Fruit fly (Drosophila melanogaster) whole organism, wandering third instar larva: ENCODE measurements around the gene obst-H.

ENCODE experiments used
- Abd-B ChIP-seq: fragments of >200 bp; optimal IDR thresholded peaks from 2 replicates; lab custom pipeline; 2017; ENCODE audit warnings: missing biosample characterization, missing genetic modification characterization
- Dif ChIP-seq: fragments of 200-275, 200-300 bp; sonication (Bioruptor generic); optimal IDR thresholded peaks from 2 replicates; lab custom pipeline; 2018; ENCODE audit warnings: missing biosample characterization, missing genetic modification characterization; ENCODE audit not compliant: partially characterized antibody
- GATAd ChIP-seq: sonication (Bioruptor generic); optimal IDR thresholded peaks from 2 replicates; lab custom pipeline; 2016; ENCODE audit warnings: missing biosample characterization, missing genetic modification characterization
- Hr83 ChIP-seq: fragments of 200-300 bp; sonication (Bioruptor generic); optimal IDR thresholded peaks from 2 replicates; lab custom pipeline; 2016; ENCODE audit warnings: missing biosample characterization, mild to moderate bottlenecking, missing genetic modification characterization, moderate library complexity; ENCODE audit not compliant: poor library complexity, severe bottlenecking
- OdsH ChIP-seq: fragments of 200-800 bp; sonication (Bioruptor generic); optimal IDR thresholded peaks from 2 replicates; lab custom pipeline; 2016; ENCODE audit warnings: missing biosample characterization, mild to moderate bottlenecking, missing genetic modification characterization
- Rel ChIP-seq, 2 experiments: fragments of 200-800 bp; sonication (Bioruptor generic) in 1 of 2; optimal IDR thresholded peaks; 2 replicates in 1 of 2; 3 replicates in 1 of 2; lab custom pipeline; 2016 to 2019; ENCODE audit warnings: mild to moderate bottlenecking in 2 of 2, missing biosample characterization in 2 of 2, missing genetic modification characterization in 2 of 2, moderate library complexity in 1 of 2
- dmrt93B ChIP-seq: fragments of 200-800 bp; sonication (Bioruptor generic); optimal IDR thresholded peaks from 2 replicates; lab custom pipeline; 2018; ENCODE audit warnings: missing biosample characterization, mild to moderate bottlenecking, missing genetic modification characterization
- fru ChIP-seq: fragments of 200-800 bp; sonication (Bioruptor generic); optimal IDR thresholded peaks from 3 replicates; lab custom pipeline; 2016; ENCODE audit warnings: missing biosample characterization, mild to moderate bottlenecking, missing genetic modification characterization
- sage ChIP-seq: fragments of 200-800 bp; sonication (Bioruptor generic); optimal IDR thresholded peaks from 2 replicates; lab custom pipeline; 2016; ENCODE audit warnings: missing biosample characterization, mild to moderate bottlenecking, missing genetic modification characterization
- sv ChIP-seq: fragments of 200-800 bp; sonication (Bioruptor generic); optimal IDR thresholded peaks from 3 replicates; lab custom pipeline; 2016; ENCODE audit warnings: missing biosample characterization, missing genetic modification characterization

- TF ChIP-seq sv (no peak), Dif (GFP tag; lab: Kevin White, UChicago) (no peak), fru (GFP tag; lab: Kevin White, UChicago) (no peak), Rel (GFP tag; optimal IDR thresholded peaks at IDR 0.05; lab: Kevin White, UChicago) (no peak), Rel (tag; optimal IDR thresholded peaks at IDR 0.05; lab: Kevin White, UChicago) (no peak), Abd-B (GFP tag; lab: Kevin White, UChicago) (no peak), dmrt93B (GFP tag; lab: Kevin White, UChicago) (no peak), OdsH (no peak), sage (GFP tag; lab: Kevin White, UChicago) (no peak), Hr83 (GFP tag; lab: Kevin White, UChicago) (no peak), GATAd (no peak)
Measured at dm6 chr3L:15509398-15509797, 19.6 kb downstream of the obst-H start, which contains the start of the genes gdl and gdl-ORF39.
